Worm (Caenorhabditis elegans): Measurements from ENCODE around the gene M05D6.8.

Gene M05D6.8

ce11 chrII:8483793-8484186, 12.8 kb upstream of the M05D6.8 start, which contains the start of gene taap-1 (continued):
- TF ChIP-seq nhr-20 (tag; optimal IDR thresholded peaks at IDR 0.05) (peak; percentile 50), snu-23 (GFP tag; optimal IDR thresholded peaks at IDR 0.05) (peak; percentile 53), efl-3 (GFP tag; optimal IDR thresholded peaks at IDR 0.05) (no peak), fkh-8 (tag; optimal IDR thresholded peaks at IDR 0.05) (peak; percentile 54), unc-98 (GFP tag; IDR thresholded peaks at IDR 0.05) (no peak), efl-1 (optimal IDR thresholded peaks at IDR 0.05) (no peak), efl-1 (GFP tag; optimal IDR thresholded peaks at IDR 0.05 in 1 of 2) (peak in 1 of 2 experiments; percentile 46), unc-30 (tag; optimal IDR thresholded peaks at IDR 0.05) (no peak), C34B4.2 (tag; optimal IDR thresholded peaks at IDR 0.05) (no peak), mdl-1 (tag; optimal IDR thresholded peaks at IDR 0.05) (no peak), C16A3.4 (tag; optimal IDR thresholded peaks at IDR 0.05) (no peak), fos-1 (tag; optimal IDR thresholded peaks at IDR 0.05) (no peak)

DNA sequence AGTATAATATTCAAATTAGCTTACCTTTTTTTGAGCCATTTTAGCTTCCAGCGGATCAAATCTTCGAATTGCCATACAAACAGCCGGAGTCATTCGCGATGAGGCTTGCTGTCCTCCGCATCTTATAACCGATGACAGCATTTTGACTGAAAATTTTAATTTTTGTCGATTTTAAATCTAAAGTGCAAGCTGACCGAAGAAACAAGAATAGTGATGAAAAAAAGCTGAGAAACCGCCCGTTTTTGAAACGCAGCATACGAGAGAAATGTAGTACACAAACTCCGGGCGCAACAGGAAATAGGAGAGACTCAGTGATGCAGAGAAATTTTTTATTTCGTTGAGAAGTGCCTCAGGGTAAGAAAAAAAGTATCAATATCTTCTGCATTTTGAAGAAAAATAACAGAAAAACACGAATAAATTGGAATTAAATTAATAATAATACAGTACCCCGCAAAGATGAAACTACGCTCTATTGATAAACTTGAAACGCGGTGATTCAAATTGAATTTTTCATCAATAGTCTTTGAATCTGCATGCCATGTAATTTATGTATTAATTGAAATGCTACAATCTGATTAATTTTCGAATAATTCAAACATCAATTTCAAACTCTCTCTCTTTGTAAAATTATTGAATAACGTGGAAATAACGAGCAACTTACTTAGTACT, 12.2 kb upstream of the M05D6.8 start:
- TF ChIP-seq blmp-1 (tag; optimal IDR thresholded peaks at IDR 0.05) (no peak), ceh-88 (GFP tag; IDR thresholded peaks at IDR 0.05) (no peak), C04F5.9 (tag; optimal IDR thresholded peaks at IDR 0.05) (no peak), nhr-11 (tag; optimal IDR thresholded peaks at IDR 0.05) (no peak), unc-98 (GFP tag; IDR thresholded peaks at IDR 0.05) (no peak), dpl-1 (GFP tag; optimal IDR thresholded peaks at IDR 0.05) (peak; percentile 45 to 75 (median 56)), nhr-85 (tag) (peak; percentile 66), tlp-1 (tag; optimal IDR thresholded peaks at IDR 0.05) (no peak), nhr-71 (tag; optimal IDR thresholded peaks at IDR 0.05) (peak; percentile 48), egl-13 (tag; optimal IDR thresholded peaks at IDR 0.05) (peak; percentile 34), rnt-1 (tag; optimal IDR thresholded peaks at IDR 0.05) (peak; percentile 41), mdl-1 (tag; optimal IDR thresholded peaks at IDR 0.05) (no peak), nhr-237 (tag; optimal IDR thresholded peaks at IDR 0.05) (peak; percentile 40), xbp-1 (tag; optimal IDR thresholded peaks at IDR 0.05) (no peak), efl-1 (optimal IDR thresholded peaks at IDR 0.05) (peak; percentile 33 to 51), efl-1 (GFP tag; optimal IDR thresholded peaks at IDR 0.05 in 1 of 2) (peak; percentile 68 to 93), unc-130 (tag; optimal IDR thresholded peaks at IDR 0.05) (no peak), hlh-17 (GFP tag; optimal IDR thresholded peaks at IDR 0.05; ENCODE audit: borderline replicate concordance) (no peak), ztf-11 (tag; optimal IDR thresholded peaks at IDR 0.05) (no peak), lsy-2 (tag; optimal IDR thresholded peaks at IDR 0.05) (peak; percentile 56 to 93), ceh-82 (tag; optimal IDR thresholded peaks at IDR 0.05) (peak in 1 of 3 experiments; percentile 34), nhr-47 (tag; optimal IDR thresholded peaks at IDR 0.05) (peak; percentile 2), unc-86 (tag; optimal IDR thresholded peaks at IDR 0.05) (peak; percentile 6), ets-5 (GFP tag; IDR thresholded peaks at IDR 0.05) (no peak), ceh-90 (tag; optimal IDR thresholded peaks at IDR 0.05) (no peak), unc-30 (tag; optimal IDR thresholded peaks at IDR 0.05) (no peak), snpc-4 (tag; optimal IDR thresholded peaks at IDR 0.05) (no peak), pag-3 (tag; optimal IDR thresholded peaks at IDR 0.05; ENCODE audit: borderline replicate concordance, insufficient read depth) (no peak), ces-1 (GFP tag; optimal IDR thresholded peaks at IDR 0.05) (no peak), vab-15 (tag; optimal IDR thresholded peaks at IDR 0.05) (no peak), lin-35 (GFP tag; optimal IDR thresholded peaks at IDR 0.05) (peak; percentile 28 to 74), nhr-28 (tag; optimal IDR thresholded peaks at IDR 0.05) (no peak), lin-14 (GFP tag; optimal IDR thresholded peaks at IDR 0.05) (peak; percentile 69), nhr-19 (GFP tag; conservative IDR thresholded peaks at IDR 0.05) (peak; percentile 33), swsn-7 (tag; optimal IDR thresholded peaks at IDR 0.05) (peak; percentile 13), irx-1 (tag; optimal IDR thresholded peaks at IDR 0.05) (no peak), alr-1 (tag; optimal IDR thresholded peaks at IDR 0.05; ENCODE audit: borderline replicate concordance) (no peak)
